Fruit fly (Drosophila melanogaster): ENCODE data around the gene CG4133.
A peak's percentile ranks its signal among the peaks of the same experiment; 100 is the strongest.

The CG4133 gene

dm6 chr2L:497657-498473 lies 42.5 kb downstream of the CG4133 start:
- TF ChIP-seq noc (tag; optimal IDR thresholded peaks at IDR 0.05), result peak; percentile 7

- no peak for TF ChIP-seq noc (tag; optimal IDR thresholded peaks at IDR 0.05)
These were observed 43.1 kb downstream of the CG4133 start for dm6 chr2L:498474-498821.

dm6 chr2L:499939-500338 lies 44.6 kb downstream of the CG4133 start:
- TF ChIP-seq noc (tag; optimal IDR thresholded peaks at IDR 0.05), result no peak

- TF ChIP-seq noc (tag; optimal IDR thresholded peaks at IDR 0.05), result no peak
These were observed 46.3 kb downstream of the CG4133 start for dm6 chr2L:501622-502021.

- no peak for TF ChIP-seq noc (tag; optimal IDR thresholded peaks at IDR 0.05)
These were observed 49.7 kb downstream of the CG4133 start for dm6 chr2L:505009-505408.

- TF ChIP-seq noc (tag; optimal IDR thresholded peaks at IDR 0.05), result no peak
These were observed 51.1 kb downstream of the CG4133 start for dm6 chr2L:506443-506842.

- TF ChIP-seq noc (tag; optimal IDR thresholded peaks at IDR 0.05), result no peak
These were observed 51.8 kb downstream of the CG4133 start for dm6 chr2L:507169-507568.

All from whole organism, larva.